Worm (Caenorhabditis elegans) whole organism, midembryonic: Measurements from ENCODE around the gene lin-39.

Experiments
- T22C8.4 ChIP-seq: fragments of 200-800 bp; sonication (Bioruptor generic); IDR thresholded peaks from 2 replicates; pipeline ENCODE4 v1.3.6; 2022; ENCODE audit warnings: missing genetic modification characterization, missing compliant biosample characterization
- cog-1 ChIP-seq: sonication (generic microtip); optimal IDR thresholded peaks from 2 replicates; lab custom pipeline; 2016; ENCODE audit warnings: missing genetic modification characterization, missing compliant biosample characterization
- flt-1 ChIP-seq: fragments of 200-800 bp; sonication (Bioruptor generic); IDR thresholded peaks from 2 replicates; pipeline ENCODE4 v1.3.6; 2022; ENCODE audit warnings: missing genetic modification characterization, missing compliant biosample characterization
- klf-2 ChIP-seq: fragments of 200-800 bp; sonication (Bioruptor generic); conservative IDR thresholded peaks from 2 replicates; pipeline ENCODE4 v1.3.6; 2022; ENCODE audit warnings: missing genetic modification reagents, missing genetic modification characterization, missing compliant biosample characterization
- med-1 ChIP-seq: sonication (generic microtip); optimal IDR thresholded peaks from 2 replicates; lab custom pipeline; 2017; ENCODE audit warnings: missing genetic modification characterization, mild to moderate bottlenecking, missing compliant biosample characterization, antibody characterized with exemption, missing genetic modification reagents; ENCODE audit not compliant: insufficient read depth
- ref-1 ChIP-seq: fragments of 200-800 bp; sonication (Bioruptor generic); conservative IDR thresholded peaks from 2 replicates; pipeline ENCODE4 v1.3.6; 2022; ENCODE audit warnings: missing genetic modification reagents, missing genetic modification characterization, missing compliant biosample characterization
- tab-1 ChIP-seq: fragments of 200-800 bp; sonication (Bioruptor generic); IDR thresholded peaks from 2 replicates; pipeline ENCODE4 v1.3.6; 2022; ENCODE audit warnings: missing genetic modification characterization, missing compliant biosample characterization
- ztf-23 ChIP-seq: fragments of 200-800 bp; sonication (Bioruptor generic); IDR thresholded peaks from 2 replicates; pipeline ENCODE4 v1.3.6; 2022; ENCODE audit warnings: missing genetic modification reagents, missing genetic modification characterization, missing compliant biosample characterization
- ztf-29 ChIP-seq: fragments of 200-800 bp; sonication (Bioruptor generic); IDR thresholded peaks from 2 replicates; pipeline ENCODE4 v1.3.6; 2022; ENCODE audit warnings: missing genetic modification reagents, missing genetic modification characterization, missing compliant biosample characterization

The lin-39 gene

DNA sequence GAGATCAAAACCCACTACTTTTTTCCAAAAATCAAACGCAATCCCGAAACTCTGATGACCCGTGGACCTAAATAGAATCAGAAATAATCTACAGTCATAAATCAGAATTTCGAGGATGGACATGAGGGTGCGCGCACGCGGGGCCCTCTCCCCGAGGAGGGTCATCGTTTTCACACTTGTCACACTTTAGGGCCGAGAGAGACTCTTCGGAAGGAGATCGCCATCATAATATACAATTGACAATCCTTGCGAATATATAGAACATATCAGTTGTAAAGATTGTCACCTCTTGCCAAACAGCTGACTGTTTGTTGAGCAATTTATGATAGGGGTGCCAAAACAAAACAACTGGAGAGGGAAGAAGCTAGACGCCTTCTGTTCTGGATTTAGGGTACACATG, 6.3 kb downstream of the lin-39 start:
- TF ChIP-seq flt-1 (GFP tag; lab: Robert Waterston, UW) (no peak), ztf-29 (no peak), med-1 (GFP tag; lab: Kevin White, UChicago) (no peak), ref-1 (GFP tag; lab: Robert Waterston, UW) (no peak), ztf-23 (GFP tag; lab: Robert Waterston, UW) (no peak), cog-1 (tag; lab: Kevin White, UChicago) (no peak)

DNA sequence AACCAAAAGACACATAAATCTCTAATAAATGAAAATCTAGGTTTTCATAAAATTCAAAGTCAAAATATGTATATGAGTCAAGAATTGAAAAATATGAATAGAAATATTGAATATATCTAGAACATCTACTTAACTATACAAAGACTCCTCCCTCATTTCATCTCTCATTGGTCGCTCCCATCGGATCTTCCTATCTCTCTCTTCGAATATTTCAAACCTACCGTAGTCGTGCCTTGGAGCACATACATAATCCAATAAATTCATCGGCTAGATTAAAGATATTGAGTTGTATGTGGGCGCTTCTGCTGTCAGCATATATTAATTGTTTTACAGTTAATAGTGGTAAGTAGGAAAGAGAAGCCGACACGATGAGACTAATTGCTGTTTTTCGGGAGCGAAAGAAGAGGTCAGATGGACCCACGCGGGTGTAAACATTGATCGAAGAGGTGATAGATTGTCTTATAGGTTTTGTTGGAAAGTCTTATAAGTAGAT, 9.4 kb downstream of the lin-39 start:
- no peak for TF ChIP-seq T22C8.4 (GFP tag; lab: Robert Waterston, UW)
- no peak for TF ChIP-seq cog-1 (tag; lab: Kevin White, UChicago)
- no peak for TF ChIP-seq flt-1 (GFP tag; lab: Robert Waterston, UW)
- no peak for TF ChIP-seq med-1 (GFP tag; lab: Kevin White, UChicago)
- no peak for TF ChIP-seq ztf-29
- TF ChIP-seq klf-2 (GFP tag; lab: Robert Waterston, UW), result no peak
- no peak for TF ChIP-seq tab-1 (GFP tag; lab: Robert Waterston, UW)
- TF ChIP-seq ref-1 (GFP tag; lab: Robert Waterston, UW), result no peak
- TF ChIP-seq ztf-23 (GFP tag; lab: Robert Waterston, UW), result no peak

DNA sequence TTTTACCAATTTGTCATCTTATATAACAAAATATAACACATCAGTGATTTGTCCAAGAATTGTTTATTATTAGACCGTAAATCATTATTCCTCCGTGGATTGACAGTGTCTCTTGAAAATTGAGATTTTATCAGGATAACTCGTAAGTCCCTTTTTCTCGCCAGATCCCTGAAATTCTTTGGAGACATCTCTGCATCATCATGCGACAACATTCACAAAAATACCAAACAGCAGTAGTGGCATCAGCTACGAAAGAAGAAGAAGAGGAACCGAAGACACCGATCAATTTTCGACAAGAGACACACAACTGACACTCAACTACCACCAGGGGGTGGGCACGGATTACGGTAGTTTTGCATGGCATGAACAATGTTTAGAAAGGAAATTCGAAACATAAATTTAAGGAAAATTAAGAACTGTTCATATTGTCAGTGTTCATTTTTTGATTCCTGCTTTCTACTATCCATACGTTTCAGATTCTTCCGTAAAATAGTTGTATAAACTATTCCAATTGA, 11.5 kb downstream of the lin-39 start:
- TF ChIP-seq ref-1 (GFP tag; lab: Robert Waterston, UW) (no peak), ztf-29 (no peak), cog-1 (tag; lab: Kevin White, UChicago) (no peak), klf-2 (GFP tag; lab: Robert Waterston, UW) (no peak), tab-1 (GFP tag; lab: Robert Waterston, UW) (no peak), T22C8.4 (GFP tag; lab: Robert Waterston, UW) (no peak)

DNA sequence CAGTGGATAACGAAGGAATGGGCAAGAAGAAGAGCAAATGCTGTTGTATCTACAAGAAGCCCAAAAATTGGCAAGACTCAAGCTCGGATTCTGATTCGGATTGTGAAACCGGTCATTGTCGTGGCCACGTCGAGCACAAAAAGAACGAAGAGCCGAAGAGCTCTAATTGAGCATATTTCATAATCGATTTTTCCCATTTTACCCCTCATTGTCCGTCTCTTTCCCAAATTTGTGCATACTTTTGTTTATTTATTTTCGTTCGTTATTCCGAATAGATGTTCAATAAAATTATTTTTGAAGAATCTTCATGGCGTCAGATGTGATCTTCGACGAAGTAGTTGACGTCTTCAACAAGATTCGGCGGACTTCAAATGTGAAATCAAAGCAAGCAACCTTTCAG, 15.3 kb downstream of the lin-39 start, which contains the start of gene lig-4:
Gene lig-4 (plus strand): TSS at position 301 of the 400 bp plus-strand sequence.
- no peak for TF ChIP-seq ref-1 (GFP tag; lab: Robert Waterston, UW)
- TF ChIP-seq flt-1 (GFP tag; lab: Robert Waterston, UW), result no peak
- TF ChIP-seq ztf-23 (GFP tag; lab: Robert Waterston, UW), result no peak
- no peak for TF ChIP-seq klf-2 (GFP tag; lab: Robert Waterston, UW)
- no peak for TF ChIP-seq med-1 (GFP tag; lab: Kevin White, UChicago)
- TF ChIP-seq cog-1 (tag; lab: Kevin White, UChicago), result no peak
- TF ChIP-seq ztf-29, result no peak
- no peak for TF ChIP-seq T22C8.4 (GFP tag; lab: Robert Waterston, UW)
- no peak for TF ChIP-seq tab-1 (GFP tag; lab: Robert Waterston, UW)

DNA sequence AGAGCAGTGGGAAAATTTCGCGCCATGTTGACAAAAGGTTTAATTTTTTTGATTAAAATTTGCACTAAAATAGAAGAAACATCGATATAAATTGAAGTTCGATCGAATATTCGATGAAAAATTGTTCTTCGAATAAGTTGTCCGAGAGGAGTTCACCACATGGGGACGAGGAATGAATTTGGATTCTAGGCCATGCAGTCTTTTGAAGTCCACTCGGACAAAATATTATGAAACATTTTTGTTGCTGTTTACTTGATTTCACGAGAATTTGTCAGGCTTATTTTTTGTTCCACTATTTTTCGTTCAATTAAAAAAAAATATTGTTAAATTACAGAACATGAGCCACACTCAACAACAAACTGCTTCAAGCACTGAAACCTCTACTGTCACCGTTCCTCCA, 15.8 kb downstream of the lin-39 start, which contains the start of the genes cux-7 and C07H6.2:
Gene cux-7 (minus strand): TSS at position 174 of the 400 bp plus-strand sequence.
Gene C07H6.2 (plus strand): TSS at position 338 of the 400 bp plus-strand sequence.
- TF ChIP-seq med-1 (GFP tag; lab: Kevin White, UChicago), result no peak
- peak; percentile 24; the same call in 1 of the 2 replicates for TF ChIP-seq T22C8.4 (GFP tag; lab: Robert Waterston, UW)
- no peak; the same call in none of the 2 replicates for TF ChIP-seq ztf-23 (GFP tag; lab: Robert Waterston, UW)
- peak; percentile 50; the same call in 1 of the 2 replicates for TF ChIP-seq ztf-29
- TF ChIP-seq ref-1 (GFP tag; lab: Robert Waterston, UW), result peak; percentile 42; the same call in 1 of the 2 replicates
- TF ChIP-seq cog-1 (tag; lab: Kevin White, UChicago), result peak; percentile 80
- peak; percentile 65; the same call in 1 of the 2 replicates for TF ChIP-seq klf-2 (GFP tag; lab: Robert Waterston, UW)
- TF ChIP-seq tab-1 (GFP tag; lab: Robert Waterston, UW), result no peak
- peak; percentile 87 for TF ChIP-seq flt-1 (GFP tag; lab: Robert Waterston, UW)

DNA sequence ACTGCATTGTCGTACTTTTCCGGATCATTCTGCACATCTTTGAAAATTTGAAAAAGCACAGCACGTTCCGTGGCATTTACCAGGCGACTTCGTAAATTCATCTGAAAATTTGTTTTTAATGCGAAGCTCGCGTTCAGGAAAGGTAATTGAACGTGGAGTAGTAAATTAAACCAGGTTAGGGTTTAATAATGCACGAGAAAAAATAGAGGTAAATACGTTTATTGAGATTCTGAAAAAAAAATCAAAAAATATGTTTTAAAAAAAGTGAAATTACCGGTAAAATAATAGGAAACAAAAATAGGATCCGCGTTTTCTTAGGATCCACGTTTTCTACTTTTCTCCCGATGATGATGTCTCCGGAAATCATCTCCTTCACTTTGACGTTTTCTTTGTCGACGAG, 18.0 kb downstream of the lin-39 start, which contains the start of gene clk-2:
Gene clk-2 (minus strand): TSS at position 101 of the 400 bp plus-strand sequence.
- TF ChIP-seq flt-1 (GFP tag; lab: Robert Waterston, UW) (no peak), ztf-23 (GFP tag; lab: Robert Waterston, UW) (no peak), tab-1 (GFP tag; lab: Robert Waterston, UW) (no peak), cog-1 (tag; lab: Kevin White, UChicago) (no peak), klf-2 (GFP tag; lab: Robert Waterston, UW) (no peak), ztf-29 (no peak), ref-1 (GFP tag; lab: Robert Waterston, UW) (no peak), med-1 (GFP tag; lab: Kevin White, UChicago) (no peak), T22C8.4 (GFP tag; lab: Robert Waterston, UW) (no peak)

DNA sequence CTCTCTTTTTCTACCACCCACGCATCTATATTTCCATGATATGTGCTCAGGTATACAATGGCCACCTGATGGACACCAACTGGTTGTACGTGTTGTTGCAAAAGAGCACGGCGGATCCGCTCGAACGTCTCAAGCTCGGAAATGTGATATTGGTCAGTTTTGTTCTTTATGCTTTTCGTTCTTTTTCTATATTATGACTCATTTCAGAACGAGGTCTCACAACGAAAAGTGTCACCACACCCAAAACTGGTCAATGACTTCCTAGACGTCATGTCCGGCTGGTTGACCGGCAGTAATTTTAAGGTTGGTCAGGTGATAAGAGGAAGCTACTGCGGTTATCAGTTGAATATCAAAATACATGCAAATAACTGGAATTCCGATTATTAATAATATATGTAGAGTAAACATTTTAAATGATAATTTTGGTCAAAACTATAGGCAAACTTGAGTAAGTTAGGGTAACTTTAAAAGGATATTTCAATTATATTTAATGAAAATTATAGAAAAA, 28.2 kb downstream of the lin-39 start, which contains the start of gene cls-1:
Gene cls-1 (plus strand): TSS at position 51 of the 508 bp plus-strand sequence.
- TF ChIP-seq ztf-23 (GFP tag; lab: Robert Waterston, UW) (no peak), flt-1 (GFP tag; lab: Robert Waterston, UW) (no peak), T22C8.4 (GFP tag; lab: Robert Waterston, UW) (no peak), klf-2 (GFP tag; lab: Robert Waterston, UW) (no peak), tab-1 (GFP tag; lab: Robert Waterston, UW) (no peak), med-1 (GFP tag; lab: Kevin White, UChicago) (no peak), cog-1 (tag; lab: Kevin White, UChicago) (no peak), ztf-29 (no peak), ref-1 (GFP tag; lab: Robert Waterston, UW) (no peak)

DNA sequence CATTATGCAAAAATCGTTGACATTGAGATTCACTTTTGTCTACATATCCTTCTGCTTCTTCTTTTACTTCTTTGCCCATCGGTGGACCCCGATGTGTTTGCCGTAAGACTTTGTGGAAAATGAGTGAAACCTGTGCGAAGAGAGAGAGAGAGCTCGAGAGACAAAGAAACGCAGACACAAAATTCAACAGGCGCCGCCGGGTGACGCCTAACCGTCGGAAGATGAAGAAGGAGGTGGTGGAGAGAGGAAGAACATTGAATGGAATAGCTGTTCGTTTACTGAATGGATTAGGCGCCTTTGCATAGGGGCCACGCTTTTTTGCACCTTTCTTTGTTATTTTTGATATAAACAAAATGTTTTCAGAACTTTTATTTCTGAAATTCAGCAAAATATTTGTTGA, 29.4 kb downstream of the lin-39 start:
- TF ChIP-seq ztf-23 (GFP tag; lab: Robert Waterston, UW), result no peak
- no peak for TF ChIP-seq ref-1 (GFP tag; lab: Robert Waterston, UW)
- no peak for TF ChIP-seq tab-1 (GFP tag; lab: Robert Waterston, UW)
- no peak for TF ChIP-seq flt-1 (GFP tag; lab: Robert Waterston, UW)
- no peak for TF ChIP-seq cog-1 (tag; lab: Kevin White, UChicago)
- no peak for TF ChIP-seq klf-2 (GFP tag; lab: Robert Waterston, UW)
- no peak for TF ChIP-seq ztf-29
